Fruit fly (Drosophila melanogaster) whole organism, embryonic: ENCODE data around the gene CG33557.

Experiments used
- B-H1 ChIP-seq: fragments of 200-800 bp; sonication (Bioruptor generic); IDR thresholded peaks from 3 replicates; pipeline ENCODE4 v1.3.6; 2022; ENCODE audit warnings: missing biosample characterization, missing genetic modification characterization
- B-H2 ChIP-seq: fragments of 200-800 bp; sonication (Bioruptor generic); optimal IDR thresholded peaks from 2 replicates; lab custom pipeline; 2018; ENCODE audit warnings: missing biosample characterization, mild to moderate bottlenecking, missing genetic modification characterization
- Bgb ChIP-seq: fragments of 200-800 bp; sonication (Bioruptor generic); IDR thresholded peaks from 2 replicates; pipeline ENCODE4 v1.3.6; 2022; ENCODE audit warnings: missing biosample characterization, missing genetic modification characterization; ENCODE audit not compliant: partially characterized antibody
- Bteb2 ChIP-seq: fragments of 200-800 bp; sonication (Bioruptor generic); optimal IDR thresholded peaks from 2 replicates; lab custom pipeline; 2016; ENCODE audit warnings: missing biosample characterization, missing genetic modification characterization
- C15 ChIP-seq: fragments of 200-800 bp; sonication (Bioruptor generic); IDR thresholded peaks from 3 replicates; pipeline ENCODE4 v1.3.6; 2022; ENCODE audit warnings: missing biosample characterization, missing genetic modification characterization
- CG10959 ChIP-seq: fragments of 200-800 bp; sonication (Bioruptor generic); IDR thresholded peaks from 2 replicates; pipeline ENCODE4 v1.3.6; 2022; ENCODE audit warnings: missing biosample characterization, missing genetic modification characterization
- CG12155 ChIP-seq: fragments of 200-800 bp; sonication (Bioruptor generic); optimal IDR thresholded peaks from 3 replicates; lab custom pipeline; 2016; ENCODE audit warnings: missing biosample characterization, missing genetic modification characterization
- CG14860 ChIP-seq: fragments of 200-800 bp; sonication (Bioruptor generic); IDR thresholded peaks from 3 replicates; pipeline ENCODE4 v1.3.6; 2022; ENCODE audit warnings: missing biosample characterization, missing genetic modification characterization; ENCODE audit not compliant: partially characterized antibody
- CG18011 ChIP-seq: fragments of 200-800 bp; sonication (Bioruptor generic); optimal IDR thresholded peaks from 2 replicates; lab custom pipeline; 2017; ENCODE audit warnings: missing biosample characterization, missing genetic modification characterization, mild to moderate bottlenecking, moderate library complexity, missing genotype
- CG2116 ChIP-seq: fragments of 200-800 bp; sonication (Bioruptor generic); optimal IDR thresholded peaks from 3 replicates; lab custom pipeline; 2018; ENCODE audit warnings: missing biosample characterization, mild to moderate bottlenecking, missing genetic modification characterization
- CG3163 ChIP-seq: fragments of 200-800 bp; sonication (Bioruptor generic); optimal IDR thresholded peaks from 3 replicates; lab custom pipeline; 2016; ENCODE audit warnings: missing biosample characterization, missing genetic modification characterization
- CG3838 ChIP-seq: fragments of 200-800 bp; sonication (Bioruptor generic); optimal IDR thresholded peaks from 3 replicates; lab custom pipeline; 2016; ENCODE audit warnings: missing biosample characterization, missing genetic modification characterization
- CG4282 ChIP-seq: fragments of 200-800 bp; sonication (Bioruptor generic); optimal IDR thresholded peaks from 2 replicates; lab custom pipeline; 2016; ENCODE audit warnings: missing biosample characterization, missing genetic modification characterization
- CG4360 ChIP-seq: fragments of 200-800 bp; sonication (Bioruptor generic); IDR thresholded peaks from 2 replicates; pipeline ENCODE4 v1.3.6; 2022; ENCODE audit warnings: missing biosample characterization, missing genetic modification characterization
- CG4424 ChIP-seq: fragments of 200-800 bp; sonication (Bioruptor generic); optimal IDR thresholded peaks from 3 replicates; lab custom pipeline; 2016; ENCODE audit warnings: missing biosample characterization, missing genetic modification characterization
- CG8290 ChIP-seq, 3 experiments: fragments of 200-800 bp; sonication (Bioruptor generic); optimal IDR thresholded peaks; 2 replicates each; lab custom pipeline; 2016 to 2019; ENCODE audit warnings: missing biosample characterization in 3 of 3, missing genetic modification characterization in 3 of 3, mild to moderate bottlenecking in 2 of 3, moderate library complexity in 1 of 3
- CG8359 ChIP-seq: fragments of 200-800 bp; sonication (Bioruptor generic); optimal IDR thresholded peaks from 2 replicates; lab custom pipeline; 2017; ENCODE audit warnings: missing biosample characterization, mild to moderate bottlenecking, missing genetic modification characterization, borderline replicate concordance
- Dbx ChIP-seq: fragments of 200-800 bp; sonication (Bioruptor generic); IDR thresholded peaks from 3 replicates; pipeline ENCODE4 v1.3.6; 2022; ENCODE audit warnings: missing biosample characterization, missing genetic modification characterization
- E2f1 ChIP-seq: fragments of 200-800 bp; sonication (Bioruptor generic); IDR thresholded peaks from 2 replicates; pipeline ENCODE4 v1.3.6; 2022; ENCODE audit warnings: missing biosample characterization, missing genetic modification characterization
- H2.0 ChIP-seq: fragments of 200-800 bp; sonication (Bioruptor generic); IDR thresholded peaks from 2 replicates; pipeline ENCODE4 v1.3.6; 2022; ENCODE audit warnings: missing biosample characterization, missing genetic modification characterization
- HLH3B ChIP-seq: fragments of 200-800 bp; sonication (Bioruptor generic); IDR thresholded peaks from 2 replicates; pipeline ENCODE4 v1.3.6; 2022; ENCODE audit warnings: missing biosample characterization, missing genetic modification characterization
- Hr78 ChIP-seq, 2 experiments: fragments of 200-800 bp in 1 of 2; fragments of >200 bp in 1 of 2; sonication (Bioruptor generic) in 1 of 2; optimal IDR thresholded peaks; 2 replicates each; lab custom pipeline; 2017 to 2019; ENCODE audit warnings: missing biosample characterization in 2 of 2, missing genetic modification characterization in 2 of 2, mild to moderate bottlenecking in 1 of 2, moderate library complexity in 1 of 2
- NC2α ChIP-seq: fragments of 200-800 bp; sonication (Bioruptor generic); optimal IDR thresholded peaks from 2 replicates; lab custom pipeline; 2016; ENCODE audit warnings: missing biosample characterization, missing genetic modification characterization
- Rfx ChIP-seq: fragments of 200-800 bp; sonication (Bioruptor generic); IDR thresholded peaks from 2 replicates; pipeline ENCODE4 v1.3.6; 2022; ENCODE audit warnings: missing biosample characterization, missing genetic modification characterization
- Sry-β ChIP-seq: fragments of 200-800 bp; sonication (Bioruptor generic); optimal IDR thresholded peaks from 2 replicates; lab custom pipeline; 2018; ENCODE audit warnings: missing biosample characterization, mild to moderate bottlenecking, missing genetic modification characterization, moderate library complexity
- Sry-δ ChIP-seq: fragments of 200-800 bp; sonication (Bioruptor generic); optimal IDR thresholded peaks from 2 replicates; lab custom pipeline; 2016; ENCODE audit warnings: missing biosample characterization, missing genetic modification characterization
- Taf1 ChIP-seq: fragments of 200-800 bp; sonication (Bioruptor generic); IDR thresholded peaks from 2 replicates; pipeline ENCODE4 v1.3.6; 2022; ENCODE audit warnings: missing biosample characterization, missing genetic modification characterization
- Xbp1 ChIP-seq: fragments of 200-800 bp; sonication (Bioruptor generic); optimal IDR thresholded peaks from 3 replicates; lab custom pipeline; 2016; ENCODE audit warnings: missing biosample characterization, mild to moderate bottlenecking, missing genetic modification characterization
- Xrp1 ChIP-seq: fragments of 200-800 bp; sonication (Bioruptor generic); IDR thresholded peaks from 2 replicates; pipeline ENCODE4 v1.3.6; 2022; ENCODE audit warnings: missing biosample characterization, missing genetic modification characterization
- bsh ChIP-seq, 2 experiments: fragments of 200-800 bp; sonication (Bioruptor generic); optimal IDR thresholded peaks; 2 replicates each; lab custom pipeline; 2017 to 2018; ENCODE audit warnings: mild to moderate bottlenecking in 2 of 2, missing biosample characterization in 2 of 2, missing genetic modification characterization in 2 of 2, moderate library complexity in 1 of 2
- croc ChIP-seq: fragments of 200-800 bp; sonication (Bioruptor generic); conservative IDR thresholded peaks from 3 replicates; pipeline ENCODE4 v1.3.6; 2022; ENCODE audit warnings: missing biosample characterization, missing genetic modification characterization
- crp ChIP-seq, 2 experiments: fragments of 200-800 bp; sonication (Bioruptor generic); optimal IDR thresholded peaks; 2 replicates in 1 of 2; 3 replicates in 1 of 2; lab custom pipeline; 2017; ENCODE audit warnings: missing biosample characterization in 2 of 2, missing genetic modification characterization in 2 of 2, mild to moderate bottlenecking in 1 of 2, moderate library complexity in 1 of 2
- dati ChIP-seq: fragments of 200-800 bp; sonication (Bioruptor generic); IDR thresholded peaks from 2 replicates; pipeline ENCODE4 v1.3.6; 2022; ENCODE audit warnings: missing biosample characterization, missing genetic modification characterization
- gfzf ChIP-seq: fragments of 200-800 bp; sonication (Bioruptor generic); optimal IDR thresholded peaks from 2 replicates; lab custom pipeline; 2016; ENCODE audit warnings: missing biosample characterization, mild to moderate bottlenecking, missing genetic modification characterization, moderate library complexity
- her ChIP-seq: fragments of 200-800 bp; sonication (Bioruptor generic); optimal IDR thresholded peaks from 2 replicates; lab custom pipeline; 2016; ENCODE audit warnings: missing biosample characterization, missing genetic modification characterization
- ind ChIP-seq: fragments of 200-800 bp; sonication (Bioruptor generic); optimal IDR thresholded peaks from 3 replicates; lab custom pipeline; 2016; ENCODE audit warnings: missing biosample characterization, missing genetic modification characterization
- klu ChIP-seq: fragments of 200-800 bp; sonication (Bioruptor generic); IDR thresholded peaks from 2 replicates; pipeline ENCODE4 v1.3.6; 2022; ENCODE audit warnings: missing biosample characterization, missing genetic modification characterization
- onecut ChIP-seq: fragments of 200-800 bp; sonication (Bioruptor generic); IDR thresholded peaks from 2 replicates; pipeline ENCODE4 v1.3.6; 2022; ENCODE audit warnings: missing biosample characterization, missing genetic modification characterization
- org-1 ChIP-seq: fragments of 200-800 bp; sonication (Bioruptor generic); optimal IDR thresholded peaks from 2 replicates; lab custom pipeline; 2017; ENCODE audit warnings: missing biosample characterization, missing genetic modification characterization
- otp ChIP-seq: fragments of 200-800 bp; sonication (Bioruptor generic); IDR thresholded peaks from 3 replicates; pipeline ENCODE4, ENCODE4 v1.3.6; 2022; ENCODE audit warnings: missing biosample characterization, missing genetic modification characterization
- prd ChIP-seq, 3 experiments: fragments of >200 bp in 2 of 3; fragments of 200-800 bp in 1 of 3; sonication (Bioruptor generic) in 1 of 3; optimal IDR thresholded peaks in 2 of 3; IDR thresholded peaks in 1 of 3; 2 replicates in 2 of 3; 3 replicates in 1 of 3; pipeline versions ENCODE4 v1.3.6 to Lab custom; 2017 to 2022; ENCODE audit warnings: missing biosample characterization in 1 of 3, missing genetic modification characterization in 1 of 3
- pros ChIP-seq: fragments of 200-800 bp; sonication (Bioruptor generic); optimal IDR thresholded peaks from 3 replicates; lab custom pipeline; 2019; ENCODE audit warnings: missing biosample characterization, mild to moderate bottlenecking, missing genetic modification characterization, moderate library complexity
- sens-2 ChIP-seq: fragments of 200-800 bp; sonication (Bioruptor generic); IDR thresholded peaks from 2 replicates; pipeline ENCODE4 v1.3.6; 2022; ENCODE audit warnings: missing biosample characterization, missing genetic modification characterization
- seq ChIP-seq: fragments of 200-800 bp; sonication (Bioruptor generic); IDR thresholded peaks from 2 replicates; pipeline ENCODE4 v1.3.6; 2022; ENCODE audit warnings: missing biosample characterization, missing genetic modification characterization
- slbo ChIP-seq: fragments of 200-800 bp; sonication (Bioruptor generic); IDR thresholded peaks from 2 replicates; pipeline ENCODE4 v1.3.6; 2022; ENCODE audit warnings: missing biosample characterization, missing genetic modification characterization
- toy ChIP-seq: fragments of 200-800 bp; sonication (Bioruptor generic); IDR thresholded peaks from 2 replicates; pipeline ENCODE4 v1.3.6; 2022; ENCODE audit warnings: missing biosample characterization, missing genetic modification characterization
- twi ChIP-seq: fragments of 200-800 bp; optimal IDR thresholded peaks from 2 replicates; lab custom pipeline; 2019; ENCODE audit warnings: missing biosample characterization, mild to moderate bottlenecking, missing genetic modification characterization, moderate library complexity
- wdn ChIP-seq: fragments of 200-800 bp; sonication (Bioruptor generic); IDR thresholded peaks from 2 replicates; pipeline ENCODE4 v1.3.6; 2022; ENCODE audit warnings: missing biosample characterization, missing genetic modification characterization
- zen ChIP-seq: fragments of 200-800 bp; sonication (Bioruptor generic); optimal IDR thresholded peaks from 3 replicates; lab custom pipeline; 2018; ENCODE audit warnings: missing biosample characterization, mild to moderate bottlenecking, missing genetic modification characterization, moderate library complexity

CG33557 gene

dm6 chrX:10009794-10010614 is 994 bp downstream of the CG33557 start, which contains the start of gene Dna2 (continued):
- TF ChIP-seq prd (optimal IDR thresholded peaks at IDR 0.05; lab: Kevin White, UChicago): no peak
- peak; percentile 41; the same call in 2 of the 3 replicates for TF ChIP-seq prd (GFP tag; IDR thresholded peaks at IDR 0.05; lab: Robert Waterston, UW)
- TF ChIP-seq org-1 (GFP tag; lab: Kevin White, UChicago): no peak
- no peak for TF ChIP-seq otp
- TF ChIP-seq CG4282 (GFP tag; lab: Kevin White, UChicago): no peak
- peak; percentile 46 for TF ChIP-seq Xbp1
- TF ChIP-seq ind: peak; percentile 15
- no peak for TF ChIP-seq CG4360 (GFP tag; lab: Robert Waterston, UW)
- TF ChIP-seq gfzf (GFP tag; lab: Kevin White, UChicago): peak; percentile 62
- no peak for TF ChIP-seq HLH3B (GFP tag; lab: Robert Waterston, UW)
- no peak for TF ChIP-seq pros
- no peak for TF ChIP-seq seq
- TF ChIP-seq dati: no peak
- no peak for TF ChIP-seq toy (GFP tag; lab: Robert Waterston, UW)
- no peak for TF ChIP-seq onecut (GFP tag; lab: Robert Waterston, UW)
- peak; percentile 41; the same call in 1 of the 2 replicates for TF ChIP-seq Rfx
- TF ChIP-seq NC2α (GFP tag; lab: Kevin White, UChicago): no peak
- no peak for TF ChIP-seq C15 (GFP tag; lab: Robert Waterston, UW)
- TF ChIP-seq croc: peak; percentile 14; the same call in 1 of the 3 replicates
- TF ChIP-seq her (GFP tag; lab: Kevin White, UChicago): no peak
- TF ChIP-seq bsh (GFP tag; optimal IDR thresholded peaks at IDR 0.05; lab: Kevin White, UChicago): no peak
- TF ChIP-seq slbo (GFP tag; lab: Robert Waterston, UW): peak; percentile 65
- TF ChIP-seq Hr78 (GFP tag; optimal IDR thresholded peaks at IDR 0.05; lab: Kevin White, UChicago): no peak
- no peak for TF ChIP-seq wdn
- no peak for TF ChIP-seq zen (tag; lab: Kevin White, UChicago)
- TF ChIP-seq CG4424 (GFP tag; lab: Kevin White, UChicago): peak; percentile 11
- TF ChIP-seq E2f1 (GFP tag; lab: Robert Waterston, UW): no peak; the same call in 1 of the 2 replicates
- TF ChIP-seq CG3838 (GFP tag; lab: Kevin White, UChicago): no peak
- no peak for TF ChIP-seq Bteb2 (GFP tag; lab: Kevin White, UChicago)
- TF ChIP-seq CG10959 (GFP tag; lab: Robert Waterston, UW): peak; percentile 8; the same call in 1 of the 2 replicates
- TF ChIP-seq crp (GFP tag; optimal IDR thresholded peaks at IDR 0.05; lab: Kevin White, UChicago): no peak
- peak; percentile 41 for TF ChIP-seq CG2116
- TF ChIP-seq CG8290 (GFP tag; optimal IDR thresholded peaks at IDR 0.05; lab: Kevin White, UChicago): no peak
- TF ChIP-seq CG8290 (tag; optimal IDR thresholded peaks at IDR 0.05; lab: Kevin White, UChicago): no peak
- TF ChIP-seq twi (tag; lab: Kevin White, UChicago): no peak
- no peak for TF ChIP-seq H2.0 (GFP tag; lab: Robert Waterston, UW)
- TF ChIP-seq B-H1 (GFP tag; lab: Robert Waterston, UW): no peak
- no peak for TF ChIP-seq B-H2 (GFP tag; lab: Kevin White, UChicago)
- TF ChIP-seq Xrp1: no peak
- TF ChIP-seq CG8359 (GFP tag; lab: Kevin White, UChicago): no peak
- no peak for TF ChIP-seq Taf1 (GFP tag; lab: Robert Waterston, UW)
- no peak for TF ChIP-seq Sry-δ (GFP tag; lab: Kevin White, UChicago)
- peak; percentile 66 for TF ChIP-seq Sry-β (GFP tag; lab: Kevin White, UChicago)
- no peak for TF ChIP-seq CG3163 (GFP tag; lab: Kevin White, UChicago)
- TF ChIP-seq CG14860 (GFP tag; lab: Robert Waterston, UW): no peak
- no peak for TF ChIP-seq CG12155 (GFP tag; lab: Kevin White, UChicago)
- 0 out of 3 replicates have a peak, but pooled peaks have one; percentile 33 for TF ChIP-seq Dbx (GFP tag; lab: Robert Waterston, UW)
- TF ChIP-seq CG18011 (GFP tag; lab: Kevin White, UChicago): no peak
- TF ChIP-seq Bgb (GFP tag; lab: Robert Waterston, UW): no peak
- TF ChIP-seq sens-2 (GFP tag; lab: Robert Waterston, UW): no peak
- no peak for TF ChIP-seq klu (GFP tag; lab: Robert Waterston, UW)
